Fruit fly (Drosophila melanogaster) whole organism, embryonic: Measurements from ENCODE around the gene Pgant2.

Experiments
- Ada2b ChIP-seq: fragments of 200-800 bp; sonication (Bioruptor generic); IDR thresholded peaks from 2 replicates; pipeline ENCODE4 v1.3.6; 2022; ENCODE audit warnings: missing biosample characterization, missing genetic modification characterization
- Adf1 ChIP-seq: fragments of 200-800 bp; sonication (Bioruptor generic); IDR thresholded peaks from 2 replicates; pipeline ENCODE4 v1.3.6; 2022; ENCODE audit warnings: missing biosample characterization, missing genetic modification characterization
- Atf-2 ChIP-seq: fragments of 200-800 bp; sonication (Bioruptor generic); optimal IDR thresholded peaks from 2 replicates; lab custom pipeline; 2016; ENCODE audit warnings: missing biosample characterization, missing genetic modification characterization
- CG10209 ChIP-seq: fragments of 200-800 bp; sonication (Bioruptor generic); optimal IDR thresholded peaks from 3 replicates; lab custom pipeline; 2017; ENCODE audit warnings: missing biosample characterization, mild to moderate bottlenecking, missing genetic modification characterization, missing genetic modification reagents
- CG11398 ChIP-seq: fragments of 200-800 bp; sonication (Bioruptor generic); optimal IDR thresholded peaks from 2 replicates; lab custom pipeline; 2016; ENCODE audit warnings: missing biosample characterization, missing genetic modification characterization
- CG14441 ChIP-seq: fragments of 200-800 bp; sonication (Bioruptor generic); IDR thresholded peaks from 2 replicates; pipeline ENCODE4 v1.3.6; 2022; ENCODE audit warnings: missing biosample characterization, missing genetic modification characterization
- CG14710 ChIP-seq: fragments of 200-800 bp; sonication (Bioruptor generic); optimal IDR thresholded peaks from 3 replicates; lab custom pipeline; 2019; ENCODE audit warnings: missing biosample characterization, mild to moderate bottlenecking, missing genetic modification characterization, moderate library complexity
- CG18764 ChIP-seq: fragments of 200-800 bp; sonication (Bioruptor generic); optimal IDR thresholded peaks from 3 replicates; lab custom pipeline; 2016; ENCODE audit warnings: missing biosample characterization, missing genetic modification characterization
- CG30403 ChIP-seq: fragments of 200-800 bp; sonication (Bioruptor generic); optimal IDR thresholded peaks from 3 replicates; lab custom pipeline; 2016; ENCODE audit warnings: missing biosample characterization, missing genetic modification characterization
- CG31441 ChIP-seq: fragments of 200-800 bp; sonication (Bioruptor generic); IDR thresholded peaks from 2 replicates; pipeline ENCODE4 v1.3.6; 2022; ENCODE audit warnings: missing biosample characterization, missing genetic modification characterization
- CG3407 ChIP-seq: fragments of 200-800 bp; sonication (Bioruptor generic); optimal IDR thresholded peaks from 2 replicates; lab custom pipeline; 2018; ENCODE audit warnings: missing biosample characterization, mild to moderate bottlenecking, missing genetic modification characterization
- CG3847 ChIP-seq: fragments of 200-800 bp; sonication (Bioruptor generic); IDR thresholded peaks from 2 replicates; pipeline ENCODE4 v1.3.6; 2022; ENCODE audit warnings: missing biosample characterization, missing genetic modification characterization
- CG6791 ChIP-seq: fragments of 200-800 bp; sonication (Bioruptor generic); IDR thresholded peaks from 3 replicates; pipeline ENCODE4 v1.3.6; 2022; ENCODE audit warnings: missing biosample characterization, missing genetic modification characterization; ENCODE audit not compliant: partially characterized antibody
- CG8089 ChIP-seq: fragments of 200-800 bp; sonication (Bioruptor generic); optimal IDR thresholded peaks from 3 replicates; lab custom pipeline; 2016; ENCODE audit warnings: missing biosample characterization, missing genetic modification characterization
- CG9797 ChIP-seq: fragments of 200-800 bp; sonication (Bioruptor generic); optimal IDR thresholded peaks from 3 replicates; lab custom pipeline; 2018; ENCODE audit warnings: missing biosample characterization, mild to moderate bottlenecking, missing genetic modification characterization
- Deaf1 ChIP-seq: fragments of 200-800 bp; optimal IDR thresholded peaks from 3 replicates; lab custom pipeline; 2019; ENCODE audit warnings: missing biosample characterization, mild to moderate bottlenecking, missing genetic modification characterization, moderate library complexity
- Dek ChIP-seq: fragments of 200-800 bp; sonication (Bioruptor generic); optimal IDR thresholded peaks from 3 replicates; lab custom pipeline; 2019; ENCODE audit warnings: missing biosample characterization, mild to moderate bottlenecking, missing genetic modification characterization, moderate library complexity
- Dp ChIP-seq: fragments of 200-800 bp; sonication (Bioruptor generic); optimal IDR thresholded peaks from 2 replicates; lab custom pipeline; 2018; ENCODE audit warnings: missing biosample characterization, mild to moderate bottlenecking, missing genetic modification characterization, moderate library complexity
- ERR ChIP-seq: fragments of 200-800 bp; sonication (Bioruptor generic); optimal IDR thresholded peaks from 2 replicates; lab custom pipeline; 2016; ENCODE audit warnings: missing biosample characterization, missing genetic modification characterization
- Gug ChIP-seq: fragments of 200-800 bp; sonication (Bioruptor generic); IDR thresholded peaks from 4 replicates; pipeline ENCODE4 v1.3.6; 2022; ENCODE audit warnings: missing biosample characterization, missing genetic modification characterization
- Hsf ChIP-seq: fragments of 200-800 bp; sonication (Bioruptor generic); optimal IDR thresholded peaks from 3 replicates; lab custom pipeline; 2016; ENCODE audit warnings: missing biosample characterization, missing genetic modification characterization
- Kr ChIP-seq: fragments of 200-800 bp; sonication (Bioruptor generic); optimal IDR thresholded peaks from 2 replicates; lab custom pipeline; 2017; ENCODE audit warnings: missing biosample characterization, mild to moderate bottlenecking, missing genetic modification characterization
- Lhr ChIP-seq: fragments of 200-800 bp; sonication (Bioruptor generic); optimal IDR thresholded peaks from 3 replicates; lab custom pipeline; 2017; ENCODE audit warnings: mild to moderate bottlenecking, missing biosample characterization, missing genetic modification reagents, missing genetic modification characterization
- Trl ChIP-seq, 3 experiments: fragments of >200 bp in 2 of 3; fragments of 200-800 bp in 1 of 3; sonication (Bioruptor generic) in 1 of 3; optimal IDR thresholded peaks; 2 replicates in 1 of 3; 3 replicates in 2 of 3; lab custom pipeline; 2016 to 2017; ENCODE audit warnings: missing biosample characterization in 1 of 3, missing genetic modification characterization in 1 of 3
- Usf ChIP-seq: fragments of 200-800 bp; sonication (Bioruptor generic); optimal IDR thresholded peaks from 2 replicates; lab custom pipeline; 2017; ENCODE audit warnings: missing genotype, missing biosample characterization, missing genetic modification characterization
- al ChIP-seq: fragments of 200-800 bp; sonication (Bioruptor generic); IDR thresholded peaks from 2 replicates; pipeline ENCODE4 v1.3.6; 2022; ENCODE audit warnings: missing biosample characterization, missing genetic modification characterization
- cato ChIP-seq: fragments of 200-800 bp; sonication (Bioruptor generic); optimal IDR thresholded peaks from 2 replicates; lab custom pipeline; 2016; ENCODE audit warnings: missing biosample characterization, missing genetic modification characterization, borderline replicate concordance
- chn ChIP-seq: fragments of 200-800 bp; sonication (Bioruptor generic); optimal IDR thresholded peaks from 2 replicates; lab custom pipeline; 2016; ENCODE audit warnings: missing biosample characterization, missing genetic modification characterization
- ci ChIP-seq: fragments of 200-800 bp; sonication (Bioruptor generic); IDR thresholded peaks from 3 replicates; pipeline ENCODE4 v1.3.6; 2022; ENCODE audit warnings: missing biosample characterization, missing genetic modification characterization
- dm ChIP-seq: fragments of 200-800 bp; sonication (Bioruptor generic); optimal IDR thresholded peaks from 3 replicates; lab custom pipeline; 2016; ENCODE audit warnings: missing biosample characterization, missing genetic modification characterization
- dmrt11E ChIP-seq: fragments of 200-800 bp; sonication (Bioruptor generic); optimal IDR thresholded peaks from 3 replicates; lab custom pipeline; 2018; ENCODE audit warnings: missing biosample characterization, mild to moderate bottlenecking, missing genetic modification characterization, moderate library complexity
- eyg ChIP-seq: fragments of 200-800 bp; sonication (Bioruptor generic); optimal IDR thresholded peaks from 3 replicates; lab custom pipeline; 2016; ENCODE audit warnings: missing biosample characterization, missing genetic modification characterization
- fd96Cb ChIP-seq: fragments of 200-800 bp; sonication (Bioruptor generic); optimal IDR thresholded peaks from 2 replicates; lab custom pipeline; 2018; ENCODE audit warnings: missing biosample characterization, mild to moderate bottlenecking, missing genetic modification characterization, moderate library complexity
- fru ChIP-seq: fragments of >200 bp; optimal IDR thresholded peaks from 2 replicates; lab custom pipeline; 2017
- gem ChIP-seq: fragments of 200-800 bp; sonication (Bioruptor generic); optimal IDR thresholded peaks from 2 replicates; lab custom pipeline; 2019; ENCODE audit warnings: missing biosample characterization, mild to moderate bottlenecking, missing genetic modification characterization, moderate library complexity
- grn ChIP-seq: fragments of 200-800 bp; sonication (Bioruptor generic); optimal IDR thresholded peaks from 3 replicates; lab custom pipeline; 2017; ENCODE audit warnings: missing biosample characterization, missing genetic modification characterization
- gsb ChIP-seq: fragments of 200-800 bp; sonication (Bioruptor generic); IDR thresholded peaks from 2 replicates; pipeline ENCODE4 v1.3.6; 2022; ENCODE audit warnings: missing biosample characterization, missing genetic modification characterization
- ind ChIP-seq: fragments of 200-800 bp; sonication (Bioruptor generic); optimal IDR thresholded peaks from 3 replicates; lab custom pipeline; 2016; ENCODE audit warnings: missing biosample characterization, missing genetic modification characterization
- inv ChIP-seq: fragments of 200-800 bp; sonication (Bioruptor generic); IDR thresholded peaks from 2 replicates; pipeline ENCODE4 v1.3.6; 2022; ENCODE audit warnings: missing biosample characterization, missing genetic modification characterization; ENCODE audit not compliant: partially characterized antibody
- klu ChIP-seq: fragments of 200-800 bp; sonication (Bioruptor generic); IDR thresholded peaks from 2 replicates; pipeline ENCODE4 v1.3.6; 2022; ENCODE audit warnings: missing biosample characterization, missing genetic modification characterization
- nau ChIP-seq: fragments of 200-800 bp; sonication (Bioruptor generic); optimal IDR thresholded peaks from 3 replicates; lab custom pipeline; 2017; ENCODE audit warnings: missing biosample characterization, mild to moderate bottlenecking, missing genetic modification characterization, missing genetic modification reagents
- nerfin-2 ChIP-seq: fragments of 200-800 bp; sonication (Bioruptor generic); IDR thresholded peaks from 2 replicates; pipeline ENCODE4 v1.3.6; 2022; ENCODE audit warnings: missing biosample characterization, missing genetic modification characterization; ENCODE audit not compliant: partially characterized antibody
- pita ChIP-seq: fragments of 200-800 bp; sonication (Bioruptor generic); optimal IDR thresholded peaks from 2 replicates; lab custom pipeline; 2017; ENCODE audit warnings: missing biosample characterization, mild to moderate bottlenecking, missing genetic modification characterization
- pnt ChIP-seq: fragments of 200-800 bp; sonication (Bioruptor generic); optimal IDR thresholded peaks from 3 replicates; lab custom pipeline; 2016; ENCODE audit warnings: missing biosample characterization, missing genetic modification characterization
- pros ChIP-seq: fragments of 200-800 bp; sonication (Bioruptor generic); optimal IDR thresholded peaks from 3 replicates; lab custom pipeline; 2019; ENCODE audit warnings: missing biosample characterization, mild to moderate bottlenecking, missing genetic modification characterization, moderate library complexity
- psq ChIP-seq: fragments of 200-800 bp; sonication (Bioruptor generic); optimal IDR thresholded peaks from 2 replicates; lab custom pipeline; 2017; ENCODE audit warnings: missing biosample characterization, missing genetic modification characterization
- pzg ChIP-seq: fragments of 200-800 bp; sonication (Bioruptor generic); optimal IDR thresholded peaks from 3 replicates; lab custom pipeline; 2018; ENCODE audit warnings: missing biosample characterization, mild to moderate bottlenecking, missing genetic modification characterization, moderate library complexity
- sna ChIP-seq: fragments of 200-800 bp; sonication (Bioruptor generic); IDR thresholded peaks from 2 replicates; pipeline ENCODE4 v1.3.6; 2022; ENCODE audit warnings: missing biosample characterization, missing genetic modification characterization; ENCODE audit not compliant: partially characterized antibody
- vfl ChIP-seq: fragments of 200-800 bp; sonication (Bioruptor generic); optimal IDR thresholded peaks from 2 replicates; lab custom pipeline; 2016; ENCODE audit warnings: missing biosample characterization, missing genetic modification characterization

Gene Pgant2

dm6 chr2L:3461760-3462159 is 35.2 kb upstream of the Pgant2 start, which contains the start of gene CG3246 (continued):
- TF ChIP-seq pita (no peak), ind (GFP tag; lab: Kevin White, UChicago) (no peak), cato (GFP tag; lab: Kevin White, UChicago) (no peak), pros (GFP tag; lab: Kevin White, UChicago) (no peak), Trl (optimal IDR thresholded peaks at IDR 0.05; lab: Kevin White, UChicago) (no peak), Trl (GFP tag; optimal IDR thresholded peaks at IDR 0.05; lab: Kevin White, UChicago) (no peak)

dm6 chr2L:3457007-3457406 is 30.5 kb upstream of the Pgant2 start, which contains the start of the genes Cog3 and Sec5:
Gene Cog3, minus strand, starts transcription at chr2L:3457064.
Gene Sec5, plus strand, starts transcription at chr2L:3457302.
- TF ChIP-seq ERR (GFP tag; lab: Kevin White, UChicago), result no peak
- no peak for TF ChIP-seq gsb (GFP tag; lab: Robert Waterston, UW)
- TF ChIP-seq klu, result peak; percentile 60; the same call in 1 of the 2 replicates
- TF ChIP-seq dmrt11E (tag; lab: Kevin White, UChicago), result peak; percentile 58
- peak; percentile 23; the same call in 1 of the 2 replicates for TF ChIP-seq Ada2b (GFP tag; lab: Robert Waterston, UW)
- TF ChIP-seq chn, result peak; percentile 47
- peak; percentile 62 for TF ChIP-seq CG10209 (GFP tag; lab: Kevin White, UChicago)
- TF ChIP-seq psq, result peak; percentile 14
- peak; percentile 79 for TF ChIP-seq CG14710
- TF ChIP-seq CG8089, result no peak
- no peak for TF ChIP-seq nerfin-2 (GFP tag; lab: Robert Waterston, UW)
- no peak for TF ChIP-seq ci
- TF ChIP-seq dm (GFP tag; lab: Kevin White, UChicago), result no peak
- no peak for TF ChIP-seq Kr
- peak; percentile 19 for TF ChIP-seq Hsf (GFP tag; lab: Kevin White, UChicago)
- no peak for TF ChIP-seq gem (tag; lab: Kevin White, UChicago)
- peak; percentile 59 for TF ChIP-seq CG14441
- TF ChIP-seq sna (GFP tag; lab: Robert Waterston, UW), result no peak
- TF ChIP-seq fd96Cb, result peak; percentile 23
- no peak for TF ChIP-seq CG6791 (GFP tag; lab: Robert Waterston, UW)
- TF ChIP-seq eyg (GFP tag; lab: Kevin White, UChicago), result no peak
- peak; percentile 73 for TF ChIP-seq al (GFP tag; lab: Robert Waterston, UW)
- TF ChIP-seq CG30403 (GFP tag; lab: Kevin White, UChicago), result peak; percentile 79
- peak; percentile 11 for TF ChIP-seq Atf-2 (GFP tag; lab: Kevin White, UChicago)
- no peak for TF ChIP-seq pnt (GFP tag; lab: Kevin White, UChicago)
- TF ChIP-seq nau (GFP tag; lab: Kevin White, UChicago), result no peak
- TF ChIP-seq pzg (GFP tag; lab: Kevin White, UChicago), result peak; percentile 56
- TF ChIP-seq cato (GFP tag; lab: Kevin White, UChicago), result peak; percentile 7
- peak; percentile 41 for TF ChIP-seq CG9797 (GFP tag; lab: Kevin White, UChicago)
- no peak for TF ChIP-seq fru (lab: Kevin White, UChicago)
- TF ChIP-seq Adf1, result no peak
- TF ChIP-seq Deaf1 (tag; lab: Kevin White, UChicago), result no peak
- no peak for TF ChIP-seq inv (GFP tag; lab: Robert Waterston, UW)
- TF ChIP-seq CG3407, result no peak
- TF ChIP-seq CG11398, result no peak
- no peak; the same call in 3 of the 4 replicates for TF ChIP-seq Gug (GFP tag; lab: Robert Waterston, UW)
- no peak for TF ChIP-seq grn (GFP tag; lab: Kevin White, UChicago)
- peak; percentile 60 for TF ChIP-seq vfl
- peak; percentile 49 for TF ChIP-seq Dek (tag; lab: Kevin White, UChicago)
- TF ChIP-seq Lhr (GFP tag; lab: Kevin White, UChicago), result no peak
- no peak for TF ChIP-seq CG31441
- peak; percentile 85 for TF ChIP-seq CG3847 (GFP tag; lab: Robert Waterston, UW)
- TF ChIP-seq Dp (GFP tag; lab: Kevin White, UChicago), result no peak
- peak; percentile 13 for TF ChIP-seq Usf (GFP tag; lab: Kevin White, UChicago)
- TF ChIP-seq CG18764 (GFP tag; lab: Kevin White, UChicago), result no peak
